Fruit fly (Drosophila melanogaster) whole organism, embryonic: ENCODE data around the gene nmo.

Experiments
- Ada2b ChIP-seq: fragments of 200-800 bp; sonication (Bioruptor generic); IDR thresholded peaks from 2 replicates; pipeline ENCODE4 v1.3.6; 2022; ENCODE audit warnings: missing biosample characterization, missing genetic modification characterization
- Aef1 ChIP-seq: fragments of 200-800 bp; sonication (Bioruptor generic); IDR thresholded peaks from 3 replicates; pipeline ENCODE4 v1.3.6; 2022; ENCODE audit warnings: missing biosample characterization, missing genetic modification characterization
- Atf-2 ChIP-seq: fragments of 200-800 bp; sonication (Bioruptor generic); optimal IDR thresholded peaks from 2 replicates; lab custom pipeline; 2016; ENCODE audit warnings: missing biosample characterization, missing genetic modification characterization
- C15 ChIP-seq: fragments of 200-800 bp; sonication (Bioruptor generic); IDR thresholded peaks from 3 replicates; pipeline ENCODE4 v1.3.6; 2022; ENCODE audit warnings: missing biosample characterization, missing genetic modification characterization
- CG1024 ChIP-seq: fragments of 200-800 bp; sonication (Bioruptor generic); IDR thresholded peaks from 2 replicates; pipeline ENCODE4 v1.3.6; 2022; ENCODE audit warnings: missing biosample characterization, missing genetic modification characterization
- CG10267 ChIP-seq: fragments of 200-800 bp; sonication (Bioruptor generic); optimal IDR thresholded peaks from 2 replicates; lab custom pipeline; 2018; ENCODE audit warnings: missing biosample characterization, mild to moderate bottlenecking, missing genetic modification characterization, moderate library complexity
- CG10274 ChIP-seq: fragments of 200-800 bp; sonication (Bioruptor generic); optimal IDR thresholded peaks from 3 replicates; lab custom pipeline; 2017; ENCODE audit warnings: missing biosample characterization, mild to moderate bottlenecking, missing genetic modification characterization
- CG10366 ChIP-seq: fragments of 200-800 bp; sonication (Bioruptor generic); IDR thresholded peaks from 2 replicates; pipeline ENCODE4 v1.3.6; 2022; ENCODE audit warnings: missing biosample characterization, missing genetic modification characterization
- CG10654 ChIP-seq: fragments of 200-800 bp; sonication (Bioruptor generic); optimal IDR thresholded peaks from 2 replicates; lab custom pipeline; 2016; ENCODE audit warnings: missing biosample characterization, missing genetic modification characterization
- CG11398 ChIP-seq: fragments of 200-800 bp; sonication (Bioruptor generic); optimal IDR thresholded peaks from 2 replicates; lab custom pipeline; 2016; ENCODE audit warnings: missing biosample characterization, missing genetic modification characterization
- CG12769 ChIP-seq: fragments of 200-800 bp; sonication (Bioruptor generic); optimal IDR thresholded peaks from 2 replicates; lab custom pipeline; 2019; ENCODE audit warnings: missing biosample characterization, mild to moderate bottlenecking, missing genetic modification characterization, moderate library complexity
- CG13775 ChIP-seq: fragments of 200-800 bp; sonication (Bioruptor generic); optimal IDR thresholded peaks from 3 replicates; lab custom pipeline; 2017; ENCODE audit warnings: missing biosample characterization, mild to moderate bottlenecking, missing genetic modification characterization
- CG1647 ChIP-seq: fragments of 200-800 bp; sonication (Bioruptor generic); optimal IDR thresholded peaks from 3 replicates; lab custom pipeline; 2016; ENCODE audit warnings: missing biosample characterization, missing genetic modification characterization
- CG16815 ChIP-seq: fragments of 200-800 bp; sonication (Bioruptor generic); optimal IDR thresholded peaks from 3 replicates; lab custom pipeline; 2017; ENCODE audit warnings: missing biosample characterization, mild to moderate bottlenecking, missing genetic modification characterization
- CG2116 ChIP-seq: fragments of 200-800 bp; sonication (Bioruptor generic); optimal IDR thresholded peaks from 3 replicates; lab custom pipeline; 2018; ENCODE audit warnings: missing biosample characterization, mild to moderate bottlenecking, missing genetic modification characterization
- CG2875 ChIP-seq: fragments of 200-800 bp; sonication (Bioruptor generic); optimal IDR thresholded peaks from 2 replicates; lab custom pipeline; 2017; ENCODE audit warnings: missing biosample characterization, mild to moderate bottlenecking, missing genetic modification characterization, missing genetic modification reagents
- CG3163 ChIP-seq: fragments of 200-800 bp; sonication (Bioruptor generic); optimal IDR thresholded peaks from 3 replicates; lab custom pipeline; 2016; ENCODE audit warnings: missing biosample characterization, missing genetic modification characterization
- CG34422 ChIP-seq: fragments of 200-800 bp; sonication (Bioruptor generic); IDR thresholded peaks from 3 replicates; pipeline ENCODE4 v1.3.6; 2022; ENCODE audit warnings: missing biosample characterization, missing genetic modification characterization
- CG3847 ChIP-seq: fragments of 200-800 bp; sonication (Bioruptor generic); IDR thresholded peaks from 2 replicates; pipeline ENCODE4 v1.3.6; 2022; ENCODE audit warnings: missing biosample characterization, missing genetic modification characterization
- CG42726 ChIP-seq: fragments of 200-800 bp; sonication (Bioruptor generic); IDR thresholded peaks from 2 replicates; pipeline ENCODE4 v1.3.6; 2022; ENCODE audit warnings: missing biosample characterization, missing genetic modification characterization; ENCODE audit not compliant: partially characterized antibody
- CG4617 ChIP-seq: fragments of 200-800 bp; sonication (Bioruptor generic); optimal IDR thresholded peaks from 3 replicates; lab custom pipeline; 2016; ENCODE audit warnings: missing biosample characterization, missing genetic modification characterization, borderline replicate concordance
- CG6689 ChIP-seq: fragments of 200-800 bp; sonication (Bioruptor generic); IDR thresholded peaks from 2 replicates; pipeline ENCODE4 v1.3.6; 2022; ENCODE audit warnings: missing biosample characterization, missing genetic modification characterization
- CG7271 ChIP-seq: fragments of 200-800 bp; sonication (Bioruptor generic); optimal IDR thresholded peaks from 2 replicates; lab custom pipeline; 2018; ENCODE audit warnings: missing biosample characterization, mild to moderate bottlenecking, missing genetic modification characterization, moderate library complexity
- Dfd ChIP-seq, 2 experiments: fragments of >200 bp; optimal IDR thresholded peaks; 2 replicates each; lab custom pipeline; 2017; ENCODE audit warnings: missing biosample characterization in 2 of 2, missing genetic modification characterization in 2 of 2
- E2f1 ChIP-seq: fragments of 200-800 bp; sonication (Bioruptor generic); IDR thresholded peaks from 2 replicates; pipeline ENCODE4 v1.3.6; 2022; ENCODE audit warnings: missing biosample characterization, missing genetic modification characterization
- Elba2 ChIP-seq: fragments of 200-800 bp; sonication (Bioruptor generic); optimal IDR thresholded peaks from 3 replicates; lab custom pipeline; 2016; ENCODE audit warnings: missing biosample characterization, missing genetic modification characterization
- Ets97D ChIP-seq: fragments of 200-800 bp; sonication (Bioruptor generic); optimal IDR thresholded peaks from 3 replicates; lab custom pipeline; 2016; ENCODE audit warnings: missing biosample characterization, missing genetic modification characterization
- GATAe ChIP-seq: fragments of 200-800 bp; sonication (Bioruptor generic); conservative IDR thresholded peaks from 2 replicates; pipeline ENCODE4 v1.3.6; 2022; ENCODE audit warnings: missing biosample characterization, missing genetic modification characterization
- HHEX ChIP-seq: fragments of 200-800 bp; sonication (Bioruptor generic); optimal IDR thresholded peaks from 3 replicates; lab custom pipeline; 2017; ENCODE audit warnings: missing biosample characterization, mild to moderate bottlenecking, missing genetic modification characterization, missing genetic modification reagents
- Lim3 ChIP-seq: fragments of 200-800 bp; sonication (Bioruptor generic); IDR thresholded peaks from 2 replicates; pipeline ENCODE4 v1.3.6; 2022; ENCODE audit warnings: missing biosample characterization, missing genetic modification characterization
- MBD-R2 ChIP-seq: fragments of 200-800 bp; sonication (Bioruptor generic); IDR thresholded peaks from 2 replicates; pipeline ENCODE4 v1.3.6; 2022; ENCODE audit warnings: missing biosample characterization, missing genetic modification characterization
- Mad ChIP-seq: fragments of 200-800 bp; sonication (Bioruptor generic); optimal IDR thresholded peaks from 2 replicates; lab custom pipeline; 2016; ENCODE audit warnings: missing biosample characterization, missing genetic modification characterization
- Mes4 ChIP-seq: fragments of 200-800 bp; sonication (Bioruptor generic); optimal IDR thresholded peaks from 2 replicates; lab custom pipeline; 2016; ENCODE audit warnings: missing biosample characterization, missing genetic modification characterization
- Sry-β ChIP-seq: fragments of 200-800 bp; sonication (Bioruptor generic); optimal IDR thresholded peaks from 2 replicates; lab custom pipeline; 2018; ENCODE audit warnings: missing biosample characterization, mild to moderate bottlenecking, missing genetic modification characterization, moderate library complexity
- Tbp ChIP-seq: fragments of >200 bp; optimal IDR thresholded peaks from 2 replicates; lab custom pipeline; 2018; ENCODE audit warnings: missing biosample characterization, missing genetic modification characterization
- amos ChIP-seq: fragments of 200-800 bp; sonication (Bioruptor generic); IDR thresholded peaks from 2 replicates; pipeline ENCODE4 v1.3.6; 2022; ENCODE audit warnings: missing biosample characterization, missing genetic modification characterization; ENCODE audit not compliant: partially characterized antibody
- ara ChIP-seq: fragments of 200-800 bp; sonication (Bioruptor generic); IDR thresholded peaks from 2 replicates; pipeline ENCODE4 v1.3.6; 2022; ENCODE audit warnings: missing biosample characterization, missing genetic modification characterization
- crc ChIP-seq: fragments of 200-800 bp; sonication (Bioruptor generic); optimal IDR thresholded peaks from 2 replicates; lab custom pipeline; 2016; ENCODE audit warnings: missing biosample characterization, missing genetic modification characterization
- crol ChIP-seq: fragments of 200-800 bp; sonication (Bioruptor generic); IDR thresholded peaks from 2 replicates; pipeline ENCODE4 v1.3.6; 2022; ENCODE audit warnings: missing biosample characterization, missing genetic modification characterization
- dan ChIP-seq: fragments of 200-800 bp; sonication (Bioruptor generic); IDR thresholded peaks from 2 replicates; pipeline ENCODE4 v1.3.6; 2022; ENCODE audit warnings: missing biosample characterization, missing genetic modification characterization
- dmrt99B ChIP-seq: fragments of 200-800 bp; sonication (Bioruptor generic); optimal IDR thresholded peaks from 2 replicates; lab custom pipeline; 2018; ENCODE audit warnings: missing biosample characterization, mild to moderate bottlenecking, missing genetic modification characterization, moderate library complexity
- gem ChIP-seq: fragments of 200-800 bp; sonication (Bioruptor generic); optimal IDR thresholded peaks from 2 replicates; lab custom pipeline; 2019; ENCODE audit warnings: missing biosample characterization, mild to moderate bottlenecking, missing genetic modification characterization, moderate library complexity
- hth ChIP-seq: fragments of >200 bp; optimal IDR thresholded peaks from 2 replicates; lab custom pipeline; 2017; ENCODE audit warnings: inconsistent platforms
- nerfin-1 ChIP-seq: fragments of 200-800 bp; sonication (Bioruptor generic); optimal IDR thresholded peaks from 3 replicates; lab custom pipeline; 2019; ENCODE audit warnings: missing biosample characterization, mild to moderate bottlenecking, missing genetic modification characterization, moderate library complexity
- otp ChIP-seq: fragments of 200-800 bp; sonication (Bioruptor generic); IDR thresholded peaks from 3 replicates; pipeline ENCODE4, ENCODE4 v1.3.6; 2022; ENCODE audit warnings: missing biosample characterization, missing genetic modification characterization
- pho ChIP-seq: fragments of 200-800 bp; sonication (Bioruptor generic); optimal IDR thresholded peaks from 2 replicates; lab custom pipeline; 2016; ENCODE audit warnings: missing biosample characterization, missing genetic modification characterization
- schlank ChIP-seq: fragments of 200-800 bp; sonication (Bioruptor generic); optimal IDR thresholded peaks from 2 replicates; lab custom pipeline; 2018; ENCODE audit warnings: missing biosample characterization, mild to moderate bottlenecking, missing genetic modification characterization
- sna ChIP-seq: fragments of 200-800 bp; sonication (Bioruptor generic); IDR thresholded peaks from 2 replicates; pipeline ENCODE4 v1.3.6; 2022; ENCODE audit warnings: missing biosample characterization, missing genetic modification characterization; ENCODE audit not compliant: partially characterized antibody
- sob ChIP-seq: fragments of 200-800 bp; sonication (Bioruptor generic); IDR thresholded peaks from 2 replicates; pipeline ENCODE4 v1.3.6; 2022; ENCODE audit warnings: missing biosample characterization, missing genetic modification characterization
- sug ChIP-seq: fragments of 200-800 bp; optimal IDR thresholded peaks from 2 replicates; lab custom pipeline; 2019; ENCODE audit warnings: missing biosample characterization, mild to moderate bottlenecking, missing genetic modification characterization, moderate library complexity
- tin ChIP-seq: fragments of 200-800 bp; sonication (Bioruptor generic); optimal IDR thresholded peaks from 3 replicates; lab custom pipeline; 2016; ENCODE audit warnings: missing biosample characterization, missing genetic modification characterization

The nmo gene

dm6 chr3L:7976081-7976483 lies 2.8 kb upstream of the nmo start, which contains the start of the genes HP4 and CG8209 (continued):
- TF ChIP-seq hth (lab: Kevin White, UChicago) (no peak), amos (peak; percentile 92), CG2116 (GFP tag; lab: Kevin White, UChicago) (peak; percentile 78), Ets97D (GFP tag; lab: Kevin White, UChicago) (peak; percentile 32), Mes4 (GFP tag; lab: Kevin White, UChicago) (no peak), CG4617 (GFP tag; lab: Kevin White, UChicago) (peak; percentile 45), GATAe (GFP tag; lab: Robert Waterston, UW) (0 out of 2 replicates have a peak, but pooled peaks have one; percentile 26), CG13775 (peak; percentile 88), schlank (tag; lab: Kevin White, UChicago) (peak; percentile 14), otp (GFP tag; lab: Robert Waterston, UW) (0 out of 3 replicates have a peak, but pooled peaks have one; percentile 46), crol (no peak), C15 (GFP tag; lab: Robert Waterston, UW) (peak; percentile 69; the same call in 2 of the 3 replicates), HHEX (GFP tag; lab: Kevin White, UChicago) (peak; percentile 76), ara (GFP tag; lab: Robert Waterston, UW) (peak; percentile 69; the same call in 1 of the 2 replicates), CG11398 (GFP tag; lab: Kevin White, UChicago) (peak; percentile 12), CG6689 (GFP tag; lab: Robert Waterston, UW) (peak; percentile 87), CG34422 (GFP tag; lab: Robert Waterston, UW) (peak; percentile 87), Lim3 (GFP tag; lab: Robert Waterston, UW) (no peak), E2f1 (GFP tag; lab: Robert Waterston, UW) (peak; percentile 89), CG2875 (GFP tag; lab: Kevin White, UChicago) (peak; percentile 30), CG1024 (GFP tag; lab: Robert Waterston, UW) (peak; percentile 62; the same call in 1 of the 2 replicates), CG42726 (GFP tag; lab: Robert Waterston, UW) (peak; percentile 76; the same call in 1 of the 2 replicates), Atf-2 (peak; percentile 36), tin (GFP tag; lab: Kevin White, UChicago) (peak; percentile 84), CG10366 (peak; percentile 81), Tbp (no peak), CG10654 (GFP tag; lab: Kevin White, UChicago) (peak; percentile 79), Sry-β (GFP tag; lab: Kevin White, UChicago) (peak; percentile 54), sob (peak; percentile 92), dan (GFP tag; lab: Robert Waterston, UW) (no peak), CG3847 (peak; percentile 86), Aef1 (GFP tag; lab: Robert Waterston, UW) (peak; percentile 74), sug (tag; lab: Kevin White, UChicago) (peak; percentile 78), gem (tag; lab: Kevin White, UChicago) (peak; percentile 93), nerfin-1 (tag; lab: Kevin White, UChicago) (peak; percentile 61), Dfd (GFP tag; optimal IDR thresholded peaks at IDR 0.05; lab: Kevin White, UChicago) (no peak), Mad (peak; percentile 69), CG10267 (tag; lab: Kevin White, UChicago) (peak; percentile 96), CG10274 (GFP tag; lab: Kevin White, UChicago) (peak; percentile 50), CG12769 (tag; lab: Kevin White, UChicago) (peak; percentile 51), Elba2 (GFP tag; lab: Kevin White, UChicago) (no peak), sna (peak; percentile 96), CG3163 (peak; percentile 39), pho (peak; percentile 67), CG16815 (GFP tag; lab: Kevin White, UChicago) (peak; percentile 67), CG7271 (peak; percentile 57), crc (no peak), MBD-R2 (GFP tag; lab: Robert Waterston, UW) (peak; percentile 89), dmrt99B (tag; lab: Kevin White, UChicago) (peak; percentile 80), CG1647 (GFP tag; lab: Kevin White, UChicago) (peak; percentile 41), Ada2b (GFP tag; lab: Robert Waterston, UW) (peak; percentile 76)
